In genomic region chrIV:10576050-10576449, ce11 we compare ENCODE assay signal across 3 worm cellular contexts.
TF ChIP-seq lines count a peak whose summit lies in the region.

Gene efn-2, plus strand, starts transcription at chrIV:10576350.

TF ChIP-seq in whole organism, L1 larva, 84 proteins besides CTCF, POLR2A, EP300 and RAD21:
- TF ChIP-seq blmp-1 (tag; optimal IDR thresholded peaks at IDR 0.05; lab: Kevin White, UChicago) = peak; percentile 45
- no peak for TF ChIP-seq nhr-90 (tag; optimal IDR thresholded peaks at IDR 0.05; lab: Kevin White, UChicago; ENCODE audit: poor library complexity)

TF ChIP-seq in whole organism, L3 larva, 47 proteins besides CTCF, POLR2A, EP300 and RAD21:
- TF ChIP-seq egl-5 (tag; optimal IDR thresholded peaks at IDR 0.05; lab: Kevin White, UChicago) (peak; percentile 13), pqm-1 (tag; optimal IDR thresholded peaks at IDR 0.05; lab: Kevin White, UChicago) (no peak)

TF ChIP-seq in whole organism, L4 larva, 104 proteins besides CTCF, POLR2A, EP300 and RAD21:
- TF ChIP-seq set-16 (GFP tag; IDR thresholded peaks at IDR 0.05; lab: Robert Waterston, UW) (no peak), aha-1 (tag; lab: Kevin White, UChicago) (peak; percentile 3)

Comparison
In these comparisons a context has a peak if more than half of its experiments do, and no peak if none do; other contexts are left out.
1. Of the 29 proteins assayed by ChIP-seq in both whole organism, L4 larva and whole organism, L1 larva: peak only in whole organism, L4 larva: aha-1; only in whole organism, L1 larva: none; in both: none; in neither: 28.